Fruit fly (Drosophila melanogaster): Measurements from ENCODE around the gene CG6168.
A peak's percentile ranks its signal among the peaks of the same experiment; 100 is the strongest.

CG6168 gene

DNA sequence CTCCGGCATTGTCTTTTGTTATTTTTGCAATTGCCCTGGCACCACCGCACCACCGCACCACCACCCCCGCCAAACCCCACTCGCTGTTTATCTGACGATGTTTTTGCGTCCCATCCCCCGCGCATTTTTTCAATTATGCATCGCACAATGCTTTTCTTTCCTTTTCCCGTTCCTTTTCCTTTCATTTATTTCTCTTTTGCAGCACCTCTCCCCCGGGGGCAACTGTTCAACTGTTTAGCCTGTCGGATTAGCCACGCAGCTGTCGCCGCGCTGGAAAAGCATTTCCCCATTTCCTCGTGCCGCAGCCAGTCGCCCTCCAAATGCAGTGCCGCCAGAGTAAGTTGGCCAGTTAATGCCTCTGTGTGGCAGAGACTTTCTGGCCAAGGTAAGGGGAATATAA lies 22.3 kb downstream of the CG6168 start:
- TF ChIP-seq CG4496 (GFP tag; IDR thresholded peaks at IDR 0.05): peak; percentile 59; the same call in 1 of the 3 replicates
- no peak for TF ChIP-seq CG14655 (GFP tag; optimal IDR thresholded peaks at IDR 0.05)
- TF ChIP-seq Ets98B (GFP tag; IDR thresholded peaks at IDR 0.05): peak; percentile 18
- TF ChIP-seq rn (GFP tag; IDR thresholded peaks at IDR 0.05): no peak
- no peak for TF ChIP-seq CG32121 (GFP tag; IDR thresholded peaks at IDR 0.05)
- no peak for TF ChIP-seq CG8159 (tag; optimal IDR thresholded peaks at IDR 0.05)

DNA sequence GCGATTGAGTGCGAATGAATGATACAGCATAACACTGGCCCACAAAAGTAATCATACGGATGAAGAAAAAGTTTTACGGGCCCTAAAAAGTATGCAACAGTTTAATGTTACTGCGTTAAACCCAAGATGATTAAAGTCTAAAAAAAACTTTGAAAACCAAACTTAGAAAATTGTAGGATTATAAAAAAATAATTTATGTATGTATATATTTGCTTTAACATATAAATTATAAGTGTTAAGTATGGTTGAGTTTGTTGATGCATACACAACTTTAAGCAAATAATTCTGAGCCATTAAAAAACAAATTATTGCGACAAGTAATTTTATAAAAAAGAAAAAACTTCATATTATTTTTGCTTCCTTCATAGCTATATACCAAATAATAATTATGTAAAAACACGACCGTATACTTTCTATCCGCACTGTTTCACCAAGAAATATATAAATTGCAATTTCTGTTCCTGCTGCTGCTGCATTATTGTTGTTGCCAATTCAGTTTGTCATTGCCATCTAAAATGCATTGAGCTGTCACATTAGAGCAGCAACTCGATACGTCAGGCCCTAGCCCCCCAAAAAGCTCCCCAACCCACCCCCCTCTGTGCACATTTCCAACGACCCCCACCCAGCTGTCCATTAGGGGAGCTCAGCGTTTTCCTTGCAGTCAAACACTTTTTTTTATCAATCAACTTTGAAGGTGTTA lies 23.0 kb downstream of the CG6168 start:
- TF ChIP-seq fd96Ca (GFP tag; IDR thresholded peaks at IDR 0.05) (no peak), CG15710 (tag; optimal IDR thresholded peaks at IDR 0.05) (peak; percentile 71), CG4496 (GFP tag; IDR thresholded peaks at IDR 0.05) (peak; percentile 50; the same call in 1 of the 3 replicates), Ets98B (GFP tag; IDR thresholded peaks at IDR 0.05) (no peak; the same call in 1 of the 2 replicates), Pif1B (GFP tag; optimal IDR thresholded peaks at IDR 0.05) (peak; percentile 43), CG32121 (GFP tag; IDR thresholded peaks at IDR 0.05) (no peak), CG34367 (tag; optimal IDR thresholded peaks at IDR 0.05) (no peak), CG17806 (tag; optimal IDR thresholded peaks at IDR 0.05) (peak; percentile 73), CG10348 (GFP tag; IDR thresholded peaks at IDR 0.05) (no peak), Snoo (tag; optimal IDR thresholded peaks at IDR 0.05) (no peak), rn (GFP tag; IDR thresholded peaks at IDR 0.05) (no peak), D1 (tag; optimal IDR thresholded peaks at IDR 0.05) (peak; percentile 79), CG8159 (tag; optimal IDR thresholded peaks at IDR 0.05) (peak; percentile 91), CG12605 (GFP tag; IDR thresholded peaks at IDR 0.05) (no peak; the same call in 1 of the 2 replicates), EcR (GFP tag; optimal IDR thresholded peaks at IDR 0.05) (no peak), CG9948 (tag; optimal IDR thresholded peaks at IDR 0.05) (peak; percentile 82), gl (tag; optimal IDR thresholded peaks at IDR 0.05) (peak; percentile 16), CG14655 (GFP tag; optimal IDR thresholded peaks at IDR 0.05) (peak; percentile 93), CG13204 (GFP tag; optimal IDR thresholded peaks at IDR 0.05) (no peak), Pif1A (GFP tag; optimal IDR thresholded peaks at IDR 0.05) (peak; percentile 32), CG8301 (tag; optimal IDR thresholded peaks at IDR 0.05) (peak; percentile 70)

DNA sequence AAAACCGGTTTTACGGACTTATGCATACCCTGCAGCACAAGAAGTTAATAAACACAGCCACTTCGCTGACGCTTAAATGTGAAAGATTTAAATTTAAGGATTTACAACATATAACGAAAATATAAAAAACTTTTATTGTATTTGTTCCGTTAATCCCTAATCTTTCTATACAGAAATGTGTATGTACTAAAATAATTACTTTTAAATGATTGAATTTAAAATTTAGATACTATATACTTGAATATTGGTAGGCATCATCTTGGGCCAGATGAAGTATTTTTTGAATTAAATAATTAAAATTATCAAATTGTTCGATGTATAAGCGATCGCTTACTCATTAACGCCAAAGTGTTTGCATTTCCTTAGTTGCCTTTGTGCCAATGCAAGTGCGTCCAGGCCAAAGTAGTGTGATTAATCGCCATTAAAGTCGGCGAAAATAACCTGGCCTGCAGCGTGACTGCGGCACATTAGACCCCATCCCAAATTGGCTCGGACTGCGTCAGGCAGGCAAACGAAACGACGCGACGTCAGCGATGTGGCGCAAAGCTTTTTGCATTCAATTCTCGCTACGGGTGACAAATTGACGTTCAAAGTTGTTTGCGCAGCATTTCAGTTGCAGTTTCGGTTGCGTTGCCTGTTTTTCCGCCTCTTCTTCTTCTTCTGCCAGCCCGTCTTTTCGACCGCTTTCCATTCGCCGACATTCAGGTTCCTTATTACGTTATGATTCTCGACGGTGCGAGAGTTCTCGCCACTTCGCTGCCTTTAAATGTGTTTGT lies 23.7 kb downstream of the CG6168 start:
- peak; percentile 47; the same call in 1 of the 3 replicates for TF ChIP-seq fd96Ca (GFP tag; IDR thresholded peaks at IDR 0.05)
- peak; percentile 73 for TF ChIP-seq CG8301 (tag; optimal IDR thresholded peaks at IDR 0.05)
- TF ChIP-seq CG9948 (tag; optimal IDR thresholded peaks at IDR 0.05): peak; percentile 37
- peak; percentile 65 for TF ChIP-seq CG8159 (tag; optimal IDR thresholded peaks at IDR 0.05)
- TF ChIP-seq CG12605 (GFP tag; IDR thresholded peaks at IDR 0.05): no peak
- TF ChIP-seq CG34367 (tag; optimal IDR thresholded peaks at IDR 0.05): peak; percentile 4
- peak; percentile 70 for TF ChIP-seq Snoo (tag; optimal IDR thresholded peaks at IDR 0.05)
- TF ChIP-seq CG17806 (tag; optimal IDR thresholded peaks at IDR 0.05): peak; percentile 24
- no peak for TF ChIP-seq CG13204 (GFP tag; optimal IDR thresholded peaks at IDR 0.05)
- peak; percentile 48 for TF ChIP-seq Pif1A (GFP tag; optimal IDR thresholded peaks at IDR 0.05)
- TF ChIP-seq gl (tag; optimal IDR thresholded peaks at IDR 0.05): no peak
- peak; percentile 82 for TF ChIP-seq CG14655 (GFP tag; optimal IDR thresholded peaks at IDR 0.05)
- TF ChIP-seq Ets98B (GFP tag; IDR thresholded peaks at IDR 0.05): no peak
- TF ChIP-seq CG15710 (tag; optimal IDR thresholded peaks at IDR 0.05): peak; percentile 31

dm6 chr3L:11296801-11297177 lies 24.7 kb downstream of the CG6168 start:
- TF ChIP-seq Pif1A (GFP tag; optimal IDR thresholded peaks at IDR 0.05) (peak; percentile 76), CG8159 (tag; optimal IDR thresholded peaks at IDR 0.05) (peak; percentile 87), gl (tag; optimal IDR thresholded peaks at IDR 0.05) (peak; percentile 22), CG4496 (GFP tag; IDR thresholded peaks at IDR 0.05) (peak; percentile 78), CG10348 (GFP tag; IDR thresholded peaks at IDR 0.05) (no peak), EcR (GFP tag; optimal IDR thresholded peaks at IDR 0.05) (no peak), CG15710 (tag; optimal IDR thresholded peaks at IDR 0.05) (peak; percentile 60), CG12605 (GFP tag; IDR thresholded peaks at IDR 0.05) (no peak; the same call in 1 of the 2 replicates), CG9948 (tag; optimal IDR thresholded peaks at IDR 0.05) (peak; percentile 82), CG8301 (tag; optimal IDR thresholded peaks at IDR 0.05) (peak; percentile 92), fd96Ca (GFP tag; IDR thresholded peaks at IDR 0.05) (no peak), CG14655 (GFP tag; optimal IDR thresholded peaks at IDR 0.05) (peak; percentile 86), CG17806 (tag; optimal IDR thresholded peaks at IDR 0.05) (peak; percentile 80), rn (GFP tag; IDR thresholded peaks at IDR 0.05) (0 out of 2 replicates have a peak, but pooled peaks have one; percentile 29), CG32121 (GFP tag; IDR thresholded peaks at IDR 0.05) (peak; percentile 62), Snoo (tag; optimal IDR thresholded peaks at IDR 0.05) (peak; percentile 81), D1 (tag; optimal IDR thresholded peaks at IDR 0.05) (peak; percentile 61), Ets98B (GFP tag; IDR thresholded peaks at IDR 0.05) (no peak), Pif1B (GFP tag; optimal IDR thresholded peaks at IDR 0.05) (peak; percentile 71), CG13204 (GFP tag; optimal IDR thresholded peaks at IDR 0.05) (no peak), CG34367 (tag; optimal IDR thresholded peaks at IDR 0.05) (peak; percentile 42)

- TF ChIP-seq CG17806 (tag; optimal IDR thresholded peaks at IDR 0.05): peak; percentile 86
- peak; percentile 5 for TF ChIP-seq EcR (GFP tag; optimal IDR thresholded peaks at IDR 0.05)
- TF ChIP-seq Ets98B (GFP tag; IDR thresholded peaks at IDR 0.05): peak; percentile 60
- peak; percentile 89 for TF ChIP-seq Pif1A (GFP tag; optimal IDR thresholded peaks at IDR 0.05)
- TF ChIP-seq CG34367 (tag; optimal IDR thresholded peaks at IDR 0.05): peak; percentile 82
- TF ChIP-seq CG13204 (GFP tag; optimal IDR thresholded peaks at IDR 0.05): peak; percentile 42
- TF ChIP-seq CG12605 (GFP tag; IDR thresholded peaks at IDR 0.05): peak; percentile 50; the same call in 1 of the 2 replicates
- TF ChIP-seq rn (GFP tag; IDR thresholded peaks at IDR 0.05): peak; percentile 61; the same call in 1 of the 2 replicates
- peak; percentile 82 for TF ChIP-seq Pif1B (GFP tag; optimal IDR thresholded peaks at IDR 0.05)
- TF ChIP-seq CG32121 (GFP tag; IDR thresholded peaks at IDR 0.05): peak; percentile 64
- peak; percentile 90 for TF ChIP-seq CG15710 (tag; optimal IDR thresholded peaks at IDR 0.05)
- TF ChIP-seq fd96Ca (GFP tag; IDR thresholded peaks at IDR 0.05): peak; percentile 74; the same call in 1 of the 3 replicates
- TF ChIP-seq CG8159 (tag; optimal IDR thresholded peaks at IDR 0.05): peak; percentile 94
- peak; percentile 87 for TF ChIP-seq Snoo (tag; optimal IDR thresholded peaks at IDR 0.05)
- peak; percentile 77 for TF ChIP-seq CG4496 (GFP tag; IDR thresholded peaks at IDR 0.05)
- TF ChIP-seq CG14655 (GFP tag; optimal IDR thresholded peaks at IDR 0.05): peak; percentile 97
- TF ChIP-seq CG9948 (tag; optimal IDR thresholded peaks at IDR 0.05): peak; percentile 92
- peak; percentile 94 for TF ChIP-seq CG8301 (tag; optimal IDR thresholded peaks at IDR 0.05)
- peak; percentile 90 for TF ChIP-seq D1 (tag; optimal IDR thresholded peaks at IDR 0.05)
- peak; percentile 28 for TF ChIP-seq gl (tag; optimal IDR thresholded peaks at IDR 0.05)
- no peak; the same call in 1 of the 2 replicates for TF ChIP-seq CG10348 (GFP tag; IDR thresholded peaks at IDR 0.05)
Measured at dm6 chr3L:11296150-11296800, 25.2 kb downstream of the CG6168 start.

Data from whole organism, pupa.